Worm (Caenorhabditis elegans) whole organism, L1 larva: ENCODE results near the gene clec-55.

Experiments
- C16A3.4 ChIP-seq: fragments of 150-350 bp; optimal IDR thresholded peaks from 2 replicates; lab custom pipeline; 2014; ENCODE audit warnings: missing biosample characterization, missing genetic modification characterization
- ceh-63 ChIP-seq: fragments of 200-800 bp; sonication (Bioruptor generic); optimal IDR thresholded peaks from 2 replicates; lab custom pipeline; 2018; ENCODE audit warnings: mild to moderate bottlenecking, missing genetic modification characterization, missing compliant biosample characterization
- ceh-88 ChIP-seq: fragments of 200-800 bp; sonication (Bioruptor generic); IDR thresholded peaks from 2 replicates; pipeline ENCODE4 v1.3.6; 2022; ENCODE audit warnings: missing genetic modification characterization, missing compliant biosample characterization
- dsc-1 ChIP-seq: sonication (generic microtip); optimal IDR thresholded peaks from 2 replicates; lab custom pipeline; 2016; ENCODE audit warnings: mild to moderate bottlenecking, missing genetic modification characterization, missing compliant biosample characterization
- egl-27 ChIP-seq, 2 experiments: fragments of 150-350 bp in 1 of 2; sonication (generic microtip); optimal IDR thresholded peaks; 3 replicates each; lab custom pipeline; 2017 to 2018; ENCODE audit warnings: missing biosample characterization in 2 of 2, missing genetic modification characterization in 2 of 2, missing genetic modification reagents in 2 of 2
- lin-39 ChIP-seq: fragments of 150-350 bp; optimal IDR thresholded peaks from 2 replicates; lab custom pipeline; 2014; ENCODE audit warnings: missing biosample characterization, missing genetic modification reagents, missing genetic modification characterization
- mef-2 ChIP-seq: fragments of 150-350 bp; optimal IDR thresholded peaks from 2 replicates; lab custom pipeline; 2014; ENCODE audit warnings: missing biosample characterization, missing genetic modification characterization
- sox-4 ChIP-seq: sonication (generic microtip); optimal IDR thresholded peaks from 2 replicates; lab custom pipeline; 2016; ENCODE audit warnings: missing genetic modification characterization, missing compliant biosample characterization
- sptf-1 ChIP-seq: fragments of 150-350 bp; optimal IDR thresholded peaks from 2 replicates; lab custom pipeline; 2014; ENCODE audit warnings: missing biosample characterization, missing genetic modification characterization
- unc-130 ChIP-seq: fragments of 150-350 bp; optimal IDR thresholded peaks from 2 replicates; lab custom pipeline; 2017; ENCODE audit warnings: missing biosample characterization, missing genetic modification characterization, inconsistent platforms
- unc-62 ChIP-seq: fragments of 150-350 bp; optimal IDR thresholded peaks from 2 replicates; lab custom pipeline; 2014; ENCODE audit warnings: missing biosample characterization, missing genetic modification reagents, missing genetic modification characterization
- unc-86 ChIP-seq: sonication (generic microtip); optimal IDR thresholded peaks from 2 replicates; lab custom pipeline; 2016; ENCODE audit warnings: missing genetic modification characterization, missing compliant biosample characterization

DNA sequence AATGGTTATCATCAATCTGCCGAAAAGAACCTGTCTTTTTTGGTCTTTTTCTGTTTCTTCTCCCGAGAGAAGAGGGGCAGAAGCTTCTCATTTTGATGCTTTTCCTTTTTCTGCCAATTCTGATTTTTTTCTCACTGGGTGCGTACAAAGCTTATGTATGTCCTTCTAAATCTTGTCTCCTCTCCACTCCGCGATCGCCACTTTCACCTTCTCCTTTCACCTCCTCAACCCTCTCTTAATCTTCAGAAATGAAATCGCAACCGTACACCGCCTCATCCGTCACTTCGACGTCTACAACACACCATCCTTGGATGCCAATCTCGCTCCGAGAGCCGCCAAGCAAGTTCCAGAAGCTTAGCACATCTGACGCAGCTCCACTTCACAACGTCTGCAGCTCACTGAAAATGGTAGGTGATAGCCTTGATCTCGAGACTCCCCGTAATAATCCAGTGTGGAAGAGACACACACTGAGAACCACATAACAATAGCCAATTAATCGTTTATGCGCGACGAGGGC is 29.0 kb downstream of the clec-55 start, which contains the start of gene R02D5.1:
- TF ChIP-seq unc-86 (tag; lab: Kevin White, UChicago) (no peak), egl-27 (tag; optimal IDR thresholded peaks at IDR 0.05; lab: Kevin White, UChicago) (no peak), ceh-88 (GFP tag; lab: Robert Waterston, UW) (no peak), unc-130 (tag; lab: Kevin White, UChicago) (no peak), dsc-1 (no peak), C16A3.4 (tag; lab: Kevin White, UChicago) (no peak), ceh-63 (GFP tag; lab: Kevin White, UChicago) (no peak), lin-39 (no peak), mef-2 (no peak), unc-62 (GFP tag; lab: Kevin White, UChicago) (no peak), sox-4 (no peak), sptf-1 (tag; lab: Kevin White, UChicago) (no peak)
